Fruit fly (Drosophila melanogaster) whole organism, embryonic: ENCODE data around the gene saturn.
A peak's percentile ranks its signal among the peaks of the same experiment; 100 is the strongest.

Source experiments
- Antp ChIP-seq: fragments of 200-800 bp; sonication (Bioruptor generic); optimal IDR thresholded peaks from 3 replicates; lab custom pipeline; 2016; ENCODE audit warnings: missing biosample characterization, missing genetic modification characterization
- CG1233 ChIP-seq: fragments of 200-800 bp; sonication (Bioruptor generic); optimal IDR thresholded peaks from 4 replicates; lab custom pipeline; 2018; ENCODE audit warnings: missing biosample characterization, mild to moderate bottlenecking, missing genetic modification characterization
- CG13123 ChIP-seq: fragments of 200-800 bp; sonication (Bioruptor generic); optimal IDR thresholded peaks from 2 replicates; lab custom pipeline; 2016; ENCODE audit warnings: missing biosample characterization, missing genetic modification characterization
- CG1603 ChIP-seq: fragments of 200-800 bp; sonication (Bioruptor generic); optimal IDR thresholded peaks from 2 replicates; lab custom pipeline; 2019; ENCODE audit warnings: missing biosample characterization, mild to moderate bottlenecking, missing genetic modification characterization, moderate library complexity
- CG16779 ChIP-seq: fragments of 200-800 bp; sonication (Bioruptor generic); IDR thresholded peaks from 2 replicates; pipeline ENCODE4 v1.3.6; 2022; ENCODE audit warnings: missing biosample characterization, missing genetic modification characterization
- CG16863 ChIP-seq: fragments of 200-800 bp; sonication (Bioruptor generic); optimal IDR thresholded peaks from 3 replicates; lab custom pipeline; 2016; ENCODE audit warnings: missing biosample characterization, missing genetic modification characterization
- CG17612 ChIP-seq: fragments of 200-800 bp; sonication (Bioruptor generic); IDR thresholded peaks from 2 replicates; pipeline ENCODE4 v1.3.6; 2022; ENCODE audit warnings: missing biosample characterization, missing genetic modification characterization
- CG31365 ChIP-seq: fragments of 200-800 bp; sonication (Bioruptor generic); optimal IDR thresholded peaks from 2 replicates; lab custom pipeline; 2018; ENCODE audit warnings: missing biosample characterization, mild to moderate bottlenecking, missing genetic modification characterization
- CG3726 ChIP-seq: fragments of 200-800 bp; sonication (Bioruptor generic); IDR thresholded peaks from 3 replicates; pipeline ENCODE4, ENCODE4 v1.3.6; 2022; ENCODE audit warnings: missing biosample characterization, missing genetic modification characterization
- CG4328 ChIP-seq: fragments of 200-800 bp; sonication (Bioruptor generic); optimal IDR thresholded peaks from 3 replicates; lab custom pipeline; 2017; ENCODE audit warnings: missing biosample characterization, missing genetic modification reagents, missing genetic modification characterization
- CG4820 ChIP-seq: fragments of 200-800 bp; sonication (Bioruptor generic); optimal IDR thresholded peaks from 3 replicates; lab custom pipeline; 2016; ENCODE audit warnings: missing biosample characterization, missing genetic modification characterization
- CG4854 ChIP-seq: fragments of 200-800 bp; sonication (Bioruptor generic); optimal IDR thresholded peaks from 2 replicates; lab custom pipeline; 2016; ENCODE audit warnings: missing biosample characterization, missing genetic modification characterization, inconsistent platforms
- CG6254 ChIP-seq: fragments of 200-800 bp; sonication (Bioruptor generic); optimal IDR thresholded peaks from 3 replicates; lab custom pipeline; 2017; ENCODE audit warnings: mild to moderate bottlenecking, missing biosample characterization, missing genetic modification reagents, missing genetic modification characterization
- CG6683 ChIP-seq: fragments of 200-800 bp; sonication (Bioruptor generic); optimal IDR thresholded peaks from 2 replicates; lab custom pipeline; 2017; ENCODE audit warnings: missing biosample characterization, mild to moderate bottlenecking, missing genetic modification characterization, missing genetic modification reagents
- CG7745 ChIP-seq: fragments of 200-800 bp; sonication (Bioruptor generic); optimal IDR thresholded peaks from 2 replicates; lab custom pipeline; 2018; ENCODE audit warnings: missing biosample characterization, mild to moderate bottlenecking, missing genetic modification characterization, moderate library complexity
- CG8944 ChIP-seq: fragments of 200-800 bp; sonication (Bioruptor generic); optimal IDR thresholded peaks from 3 replicates; lab custom pipeline; 2016; ENCODE audit warnings: missing biosample characterization, missing genetic modification characterization
- CG9215 ChIP-seq: fragments of 200-800 bp; sonication (Bioruptor generic); IDR thresholded peaks from 2 replicates; pipeline ENCODE4 v1.3.6; 2022; ENCODE audit warnings: missing biosample characterization, missing genetic modification characterization
- CG9609 ChIP-seq: fragments of 200-800 bp; sonication (Bioruptor generic); optimal IDR thresholded peaks from 3 replicates; lab custom pipeline; 2016; ENCODE audit warnings: missing biosample characterization, missing genetic modification characterization
- Camta ChIP-seq: fragments of 200-800 bp; sonication (Bioruptor generic); optimal IDR thresholded peaks from 2 replicates; lab custom pipeline; 2016; ENCODE audit warnings: missing biosample characterization, missing genetic modification characterization
- CrebB ChIP-seq: fragments of 200-800 bp; sonication (Bioruptor generic); optimal IDR thresholded peaks from 3 replicates; lab custom pipeline; 2018; ENCODE audit warnings: missing biosample characterization, mild to moderate bottlenecking, missing genetic modification characterization
- D ChIP-seq, 2 experiments: fragments of 200-800 bp in 1 of 2; fragments of >200 bp in 1 of 2; sonication (Bioruptor generic) in 1 of 2; optimal IDR thresholded peaks; 2 replicates in 1 of 2; 3 replicates in 1 of 2; lab custom pipeline; 2017; ENCODE audit warnings: mild to moderate bottlenecking in 1 of 2, missing biosample characterization in 1 of 2, missing genetic modification characterization in 1 of 2, missing genetic modification reagents in 1 of 2
- D19B ChIP-seq: fragments of 200-800 bp; sonication (Bioruptor generic); optimal IDR thresholded peaks from 2 replicates; lab custom pipeline; 2017; ENCODE audit warnings: missing biosample characterization, mild to moderate bottlenecking, missing genetic modification characterization
- H15 ChIP-seq: fragments of 200-800 bp; sonication (Bioruptor generic); IDR thresholded peaks from 3 replicates; pipeline ENCODE4 v1.3.6; 2022; ENCODE audit warnings: missing biosample characterization, missing genetic modification characterization
- H2.0 ChIP-seq: fragments of 200-800 bp; sonication (Bioruptor generic); IDR thresholded peaks from 2 replicates; pipeline ENCODE4 v1.3.6; 2022; ENCODE audit warnings: missing biosample characterization, missing genetic modification characterization
- HmgZ ChIP-seq: fragments of 200-800 bp; sonication (Bioruptor generic); optimal IDR thresholded peaks from 2 replicates; lab custom pipeline; 2018; ENCODE audit warnings: missing biosample characterization, mild to moderate bottlenecking, missing genetic modification characterization
- Hr78 ChIP-seq, 2 experiments: fragments of 200-800 bp in 1 of 2; fragments of >200 bp in 1 of 2; sonication (Bioruptor generic) in 1 of 2; optimal IDR thresholded peaks; 2 replicates each; lab custom pipeline; 2017 to 2019; ENCODE audit warnings: missing biosample characterization in 2 of 2, missing genetic modification characterization in 2 of 2, mild to moderate bottlenecking in 1 of 2, moderate library complexity in 1 of 2
- Lim3 ChIP-seq: fragments of 200-800 bp; sonication (Bioruptor generic); IDR thresholded peaks from 2 replicates; pipeline ENCODE4 v1.3.6; 2022; ENCODE audit warnings: missing biosample characterization, missing genetic modification characterization
- MESR4 ChIP-seq: fragments of 200-800 bp; sonication (Bioruptor generic); optimal IDR thresholded peaks from 2 replicates; lab custom pipeline; 2018; ENCODE audit warnings: missing biosample characterization, mild to moderate bottlenecking, missing genetic modification characterization, moderate library complexity
- Myb ChIP-seq: fragments of 200-800 bp; sonication (Bioruptor generic); optimal IDR thresholded peaks from 2 replicates; lab custom pipeline; 2016; ENCODE audit warnings: missing biosample characterization, missing genetic modification characterization
- NfI ChIP-seq: fragments of 200-800 bp; sonication (Bioruptor generic); optimal IDR thresholded peaks from 3 replicates; lab custom pipeline; 2018; ENCODE audit warnings: missing biosample characterization, mild to moderate bottlenecking, missing genetic modification characterization, moderate library complexity
- Six4 ChIP-seq: fragments of 200-800 bp; sonication (Bioruptor generic); optimal IDR thresholded peaks from 2 replicates; lab custom pipeline; 2016; ENCODE audit warnings: missing biosample characterization, missing genetic modification characterization
- ap ChIP-seq: fragments of 200-800 bp; sonication (Bioruptor generic); IDR thresholded peaks from 2 replicates; pipeline ENCODE4 v1.3.6; 2022; ENCODE audit warnings: missing biosample characterization, missing genetic modification characterization
- bsh ChIP-seq, 2 experiments: fragments of 200-800 bp; sonication (Bioruptor generic); optimal IDR thresholded peaks; 2 replicates each; lab custom pipeline; 2017 to 2018; ENCODE audit warnings: mild to moderate bottlenecking in 2 of 2, missing biosample characterization in 2 of 2, missing genetic modification characterization in 2 of 2, moderate library complexity in 1 of 2
- croc ChIP-seq: fragments of 200-800 bp; sonication (Bioruptor generic); conservative IDR thresholded peaks from 3 replicates; pipeline ENCODE4 v1.3.6; 2022; ENCODE audit warnings: missing biosample characterization, missing genetic modification characterization
- da ChIP-seq: fragments of 200-800 bp; sonication (Bioruptor generic); optimal IDR thresholded peaks from 2 replicates; lab custom pipeline; 2016; ENCODE audit warnings: missing biosample characterization, missing genetic modification characterization
- disco-r ChIP-seq: fragments of 200-800 bp; sonication (Bioruptor generic); optimal IDR thresholded peaks from 2 replicates; lab custom pipeline; 2016; ENCODE audit warnings: missing biosample characterization, missing genetic modification characterization
- dysf ChIP-seq: fragments of 200-800 bp; sonication (Bioruptor generic); IDR thresholded peaks from 3 replicates; pipeline ENCODE4 v1.3.6; 2022; ENCODE audit warnings: missing biosample characterization, missing genetic modification characterization
- ewg ChIP-seq: fragments of 200-800 bp; sonication (Bioruptor generic); optimal IDR thresholded peaks from 3 replicates; lab custom pipeline; 2017; ENCODE audit warnings: mild to moderate bottlenecking, missing biosample characterization, missing genetic modification reagents, missing genetic modification characterization
- gce ChIP-seq: fragments of 200-800 bp; sonication (Bioruptor generic); IDR thresholded peaks from 3 replicates; pipeline ENCODE4 v1.3.6; 2022; ENCODE audit warnings: missing biosample characterization, missing genetic modification characterization
- knrl ChIP-seq: fragments of 200-800 bp; sonication (Bioruptor generic); IDR thresholded peaks from 3 replicates; pipeline ENCODE4 v1.3.6; 2022; ENCODE audit warnings: missing biosample characterization, missing genetic modification characterization; ENCODE audit not compliant: partially characterized antibody
- luna ChIP-seq: fragments of 200-800 bp; sonication (Bioruptor generic); optimal IDR thresholded peaks from 2 replicates; lab custom pipeline; 2016; ENCODE audit warnings: missing biosample characterization, missing genetic modification characterization
- nerfin-2 ChIP-seq: fragments of 200-800 bp; sonication (Bioruptor generic); IDR thresholded peaks from 2 replicates; pipeline ENCODE4 v1.3.6; 2022; ENCODE audit warnings: missing biosample characterization, missing genetic modification characterization; ENCODE audit not compliant: partially characterized antibody
- prd ChIP-seq, 3 experiments: fragments of >200 bp in 2 of 3; fragments of 200-800 bp in 1 of 3; sonication (Bioruptor generic) in 1 of 3; optimal IDR thresholded peaks in 2 of 3; IDR thresholded peaks in 1 of 3; 2 replicates in 2 of 3; 3 replicates in 1 of 3; pipeline versions ENCODE4 v1.3.6 to Lab custom; 2017 to 2022; ENCODE audit warnings: missing biosample characterization in 1 of 3, missing genetic modification characterization in 1 of 3
- slp2 ChIP-seq: fragments of 200-800 bp; sonication (Bioruptor generic); optimal IDR thresholded peaks from 2 replicates; lab custom pipeline; 2016; ENCODE audit warnings: missing biosample characterization, missing genetic modification characterization
- sob ChIP-seq: fragments of 200-800 bp; sonication (Bioruptor generic); IDR thresholded peaks from 2 replicates; pipeline ENCODE4 v1.3.6; 2022; ENCODE audit warnings: missing biosample characterization, missing genetic modification characterization
- sqz ChIP-seq: fragments of 200-800 bp; sonication (Bioruptor generic); optimal IDR thresholded peaks from 3 replicates; lab custom pipeline; 2018; ENCODE audit warnings: missing biosample characterization, mild to moderate bottlenecking, missing genetic modification characterization
- tin ChIP-seq: fragments of 200-800 bp; sonication (Bioruptor generic); optimal IDR thresholded peaks from 3 replicates; lab custom pipeline; 2016; ENCODE audit warnings: missing biosample characterization, missing genetic modification characterization
- tna ChIP-seq: fragments of 200-800 bp; sonication (Bioruptor generic); IDR thresholded peaks from 2 replicates; pipeline ENCODE4 v1.3.6; 2022; ENCODE audit warnings: missing biosample characterization, missing genetic modification characterization; ENCODE audit not compliant: partially characterized antibody
- tx ChIP-seq: fragments of 200-800 bp; sonication (Bioruptor generic); optimal IDR thresholded peaks from 2 replicates; lab custom pipeline; 2016; ENCODE audit warnings: missing biosample characterization, missing genetic modification characterization
- wdn ChIP-seq: fragments of 200-800 bp; sonication (Bioruptor generic); IDR thresholded peaks from 2 replicates; pipeline ENCODE4 v1.3.6; 2022; ENCODE audit warnings: missing biosample characterization, missing genetic modification characterization

Gene saturn

DNA sequence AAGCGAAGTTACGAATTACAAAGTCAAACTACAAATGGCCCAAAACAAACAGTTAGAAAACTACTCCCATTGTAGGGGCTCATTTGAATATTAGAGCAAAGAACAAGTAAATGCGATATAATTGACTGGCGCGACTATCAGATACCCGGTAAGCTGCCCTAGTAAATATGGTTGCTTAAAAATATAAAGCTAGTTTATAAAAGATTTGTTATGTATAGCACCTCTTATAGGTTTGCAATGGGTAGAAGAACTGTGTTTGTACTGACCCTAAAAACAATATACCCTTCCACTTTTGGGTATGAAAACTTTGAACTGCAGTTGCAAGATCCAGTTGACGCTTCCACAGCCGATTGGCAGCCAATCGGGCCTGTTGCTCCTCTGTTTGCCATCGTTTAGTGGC is 36.9 kb upstream of the saturn start (continued):
- TF ChIP-seq CG6683 (GFP tag; lab: Kevin White, UChicago) (no peak), nerfin-2 (GFP tag; lab: Robert Waterston, UW) (peak; percentile 22; the same call in 1 of the 2 replicates), NfI (GFP tag; lab: Kevin White, UChicago) (no peak), CG4328 (no peak), prd (optimal IDR thresholded peaks at IDR 0.05; lab: Kevin White, UChicago) (no peak), prd (GFP tag; IDR thresholded peaks at IDR 0.05; lab: Robert Waterston, UW) (peak; percentile 68; the same call in 2 of the 3 replicates), Myb (GFP tag; lab: Kevin White, UChicago) (no peak), slp2 (no peak), MESR4 (GFP tag; lab: Kevin White, UChicago) (no peak), tx (no peak), H15 (no peak), CG16863 (GFP tag; lab: Kevin White, UChicago) (peak; percentile 15), gce (GFP tag; lab: Robert Waterston, UW) (no peak), wdn (no peak), CG13123 (no peak), ewg (GFP tag; lab: Kevin White, UChicago) (peak; percentile 28), Camta (GFP tag; lab: Kevin White, UChicago) (peak; percentile 19), sob (GFP tag; lab: Robert Waterston, UW) (no peak), CG4854 (GFP tag; lab: Kevin White, UChicago) (no peak), CG31365 (tag; lab: Kevin White, UChicago) (no peak), tin (GFP tag; lab: Kevin White, UChicago) (peak; percentile 11), CG1233 (GFP tag; lab: Kevin White, UChicago) (no peak), CG9215 (no peak), CG16779 (GFP tag; lab: Robert Waterston, UW) (no peak), CG17612 (GFP tag; lab: Robert Waterston, UW) (no peak), Six4 (GFP tag; lab: Kevin White, UChicago) (peak; percentile 13), luna (GFP tag; lab: Kevin White, UChicago) (no peak), ap (no peak), dysf (GFP tag; lab: Robert Waterston, UW) (no peak), CG8944 (no peak), Antp (GFP tag; lab: Kevin White, UChicago) (no peak), H2.0 (GFP tag; lab: Robert Waterston, UW) (peak; percentile 40), D19B (peak; percentile 32), CG3726 (GFP tag; lab: Robert Waterston, UW) (no peak), HmgZ (tag; lab: Kevin White, UChicago) (no peak), CG1603 (peak; percentile 35), da (no peak), CG6254 (GFP tag; lab: Kevin White, UChicago) (no peak), croc (GFP tag; lab: Robert Waterston, UW) (peak; percentile 32; the same call in 2 of the 3 replicates), knrl (GFP tag; lab: Robert Waterston, UW) (no peak), Hr78 (GFP tag; optimal IDR thresholded peaks at IDR 0.05; lab: Kevin White, UChicago) (peak in 1 of 2 experiments; percentile 33), CG4820 (peak; percentile 29), D (optimal IDR thresholded peaks at IDR 0.05; lab: Kevin White, UChicago) (no peak), D (GFP tag; optimal IDR thresholded peaks at IDR 0.05; lab: Kevin White, UChicago) (peak; percentile 38), CG9609 (GFP tag; lab: Kevin White, UChicago) (no peak), sqz (GFP tag; lab: Kevin White, UChicago) (no peak), CG7745 (tag; lab: Kevin White, UChicago) (no peak), disco-r (GFP tag; lab: Kevin White, UChicago) (no peak), tna (GFP tag; lab: Robert Waterston, UW) (no peak), Lim3 (GFP tag; lab: Robert Waterston, UW) (no peak), CrebB (tag; lab: Kevin White, UChicago) (no peak), bsh (GFP tag; optimal IDR thresholded peaks at IDR 0.05; lab: Kevin White, UChicago) (peak in 1 of 2 experiments; percentile 75)
